Worm (Caenorhabditis elegans) whole organism, L4/young adult: Measurements from ENCODE around the gene frpr-16.

Source experiments
- W03F9.2 ChIP-seq: fragments of 150-350 bp; optimal IDR thresholded peaks from 2 replicates; lab custom pipeline; 2014; ENCODE audit warnings: missing biosample characterization, missing genetic modification characterization
- dao-5 ChIP-seq: sonication (generic microtip); optimal IDR thresholded peaks from 2 replicates; lab custom pipeline; 2016; ENCODE audit warnings: missing genotype, missing genetic modification characterization, moderate library complexity, missing compliant biosample characterization
- him-1 ChIP-seq: sonication (generic microtip); optimal IDR thresholded peaks from 2 replicates; lab custom pipeline; 2016; ENCODE audit warnings: missing genotype, missing genetic modification reagents, missing genetic modification characterization, missing compliant biosample characterization

Gene frpr-16

DNA sequence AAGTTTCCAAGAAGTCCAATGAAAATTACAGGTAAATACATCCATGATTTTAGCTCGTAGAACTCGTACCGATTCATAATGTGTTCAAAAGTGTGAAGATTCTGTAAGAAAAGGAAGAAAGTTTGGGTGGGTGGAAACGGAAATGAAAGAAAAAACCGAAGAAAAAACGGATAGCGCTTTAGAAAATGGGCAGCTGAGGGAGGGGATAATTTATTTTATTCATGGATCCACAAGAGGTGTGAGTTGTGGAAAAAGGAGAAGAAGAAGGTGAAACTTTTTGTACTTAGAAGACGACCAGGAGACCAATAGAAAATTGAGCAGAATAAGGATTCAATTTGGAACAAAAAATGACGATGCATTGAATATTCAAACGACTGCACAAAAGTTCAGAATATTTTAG lies at the start of gene frpr-16:
Gene frpr-16, minus strand, starts transcription at position 101 of the 400 bp plus-strand sequence.
- TF ChIP-seq dao-5 (no peak), him-1 (tag; lab: Kevin White, UChicago) (no peak), W03F9.2 (no peak)

ce11 chrII:6080743-6081142 lies 49.7 kb upstream of the frpr-16 start, which contains the start of gene fbf-1:
TSS of gene fbf-1 (minus strand) at chrII:6080843.
- TF ChIP-seq W03F9.2 (no peak), him-1 (tag; lab: Kevin White, UChicago) (no peak), dao-5 (no peak)

ce11 chrII:6077604-6078003 lies 46.6 kb upstream of the frpr-16 start, which contains the start of gene H12I13.6:
TSS of gene H12I13.6 (plus strand) at chrII:6077904.
- TF ChIP-seq W03F9.2 (no peak), him-1 (tag; lab: Kevin White, UChicago) (no peak), dao-5 (no peak)

DNA sequence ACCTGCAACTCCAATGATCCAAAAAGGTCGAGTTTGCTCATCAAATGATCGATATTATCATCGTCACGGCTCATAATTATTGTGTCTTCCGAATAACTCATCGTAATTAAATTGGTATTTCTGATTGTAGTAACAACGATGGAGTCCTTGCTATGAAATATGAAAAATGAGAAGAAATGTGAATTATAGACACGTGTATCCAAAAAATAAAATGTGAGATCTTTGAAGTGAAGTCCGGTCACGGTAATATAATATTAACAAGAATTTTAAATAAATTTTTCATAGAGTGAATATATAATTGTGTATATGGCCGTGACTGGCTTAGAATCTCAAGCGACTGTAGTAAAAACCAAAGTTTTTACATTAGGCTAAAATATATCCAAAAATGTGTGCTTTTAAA lies 36.1 kb upstream of the frpr-16 start, which contains the start of gene H12I13.1:
Gene H12I13.1, minus strand, starts transcription at position 101 of the 400 bp plus-strand sequence.
- TF ChIP-seq W03F9.2 (no peak), dao-5 (no peak), him-1 (tag; lab: Kevin White, UChicago) (no peak)

- TF ChIP-seq him-1 (tag; lab: Kevin White, UChicago) (peak; percentile 40), dao-5 (no peak), W03F9.2 (peak; percentile 69)
Observed at ce11 chrII:6061495-6061894, 30.5 kb upstream of the frpr-16 start.

DNA sequence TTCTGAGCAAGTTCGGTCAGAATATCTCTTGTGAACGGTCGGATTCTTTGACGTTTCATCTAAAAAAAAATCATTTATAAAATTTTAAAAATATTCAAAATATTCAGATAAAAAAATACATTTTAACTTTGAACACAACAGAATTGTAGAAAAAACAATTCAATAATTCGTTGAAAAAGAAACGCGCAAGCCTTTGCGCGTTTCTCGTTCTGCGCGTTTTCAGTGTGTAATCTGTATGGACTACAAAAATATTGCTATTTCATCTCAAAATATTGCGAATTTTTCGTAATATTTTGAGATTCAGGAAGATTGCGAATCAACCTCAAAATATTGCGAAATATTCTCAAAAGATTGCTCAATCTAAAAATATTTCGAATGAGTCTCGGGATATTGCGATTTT lies 24.9 kb upstream of the frpr-16 start, which contains the start of gene R12C12.7:
Gene R12C12.7, minus strand, starts transcription at position 59 of the 400 bp plus-strand sequence.
- TF ChIP-seq him-1 (tag; lab: Kevin White, UChicago) = no peak
- no peak for TF ChIP-seq W03F9.2
- TF ChIP-seq dao-5 = no peak

- TF ChIP-seq W03F9.2 (no peak), dao-5 (no peak), him-1 (tag; lab: Kevin White, UChicago) (no peak)
Observed at ce11 chrII:6050120-6050519, 19.1 kb upstream of the frpr-16 start, which contains the start of gene gldc-1. TSS of gene gldc-1 (plus strand) at chrII:6050420.

DNA sequence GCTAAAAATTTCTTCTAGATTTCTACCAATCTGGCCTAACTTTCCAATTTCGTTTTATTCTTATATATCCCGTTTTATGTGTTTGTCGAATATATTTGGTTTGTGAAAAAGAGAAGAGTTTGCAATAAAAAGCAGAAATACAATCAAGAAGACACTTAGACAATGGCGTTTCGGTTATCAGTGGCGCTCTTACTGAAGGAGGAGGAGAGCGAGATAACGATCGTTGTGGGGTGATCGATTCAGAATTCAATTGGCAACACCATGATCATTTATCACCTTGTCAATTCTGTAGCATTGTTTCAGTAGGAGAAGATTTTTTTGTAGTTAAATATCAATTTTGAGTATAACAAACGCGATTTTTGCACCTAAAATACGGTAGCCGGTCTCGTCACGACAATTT lies 18.5 kb upstream of the frpr-16 start:
- no peak for TF ChIP-seq him-1 (tag; lab: Kevin White, UChicago)
- no peak for TF ChIP-seq dao-5
- no peak for TF ChIP-seq W03F9.2

DNA sequence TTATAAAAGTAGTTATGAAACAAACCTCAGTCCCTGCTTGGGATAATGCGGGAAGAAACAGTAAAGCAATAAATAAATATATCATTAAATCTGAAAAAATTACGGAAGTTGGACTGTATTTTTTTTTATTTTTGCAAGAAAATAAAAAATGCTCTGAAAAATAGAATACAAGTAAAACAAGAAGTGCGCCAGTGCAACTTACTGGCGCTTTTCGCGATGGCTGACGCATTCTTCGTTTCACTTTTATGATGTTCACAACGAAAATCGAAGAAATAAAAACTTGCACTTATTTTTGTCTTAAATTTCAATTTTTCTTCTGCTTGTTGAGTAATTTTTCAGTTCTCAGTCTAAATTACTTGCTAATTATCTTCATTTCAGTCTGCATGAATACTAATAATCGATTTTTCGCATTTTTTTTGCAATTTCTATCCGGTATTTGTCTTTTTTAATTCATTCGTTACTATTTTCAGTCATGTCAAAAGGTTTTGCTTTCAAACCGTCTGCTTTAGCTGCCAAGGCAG lies 16.7 kb upstream of the frpr-16 start, which contains the start of the genes R12C12.6 and ran-5:
Gene R12C12.6, minus strand, starts transcription at position 229 of the 521 bp plus-strand sequence.
Gene ran-5, plus strand, starts transcription at position 471 of the 521 bp plus-strand sequence.
- peak; percentile 88 for TF ChIP-seq W03F9.2
- peak; percentile 36 for TF ChIP-seq him-1 (tag; lab: Kevin White, UChicago)
- TF ChIP-seq dao-5 = no peak

ce11 chrII:6046023-6046631 lies 15.1 kb upstream of the frpr-16 start:
- TF ChIP-seq W03F9.2 (no peak), him-1 (tag; lab: Kevin White, UChicago) (no peak), dao-5 (no peak)

DNA sequence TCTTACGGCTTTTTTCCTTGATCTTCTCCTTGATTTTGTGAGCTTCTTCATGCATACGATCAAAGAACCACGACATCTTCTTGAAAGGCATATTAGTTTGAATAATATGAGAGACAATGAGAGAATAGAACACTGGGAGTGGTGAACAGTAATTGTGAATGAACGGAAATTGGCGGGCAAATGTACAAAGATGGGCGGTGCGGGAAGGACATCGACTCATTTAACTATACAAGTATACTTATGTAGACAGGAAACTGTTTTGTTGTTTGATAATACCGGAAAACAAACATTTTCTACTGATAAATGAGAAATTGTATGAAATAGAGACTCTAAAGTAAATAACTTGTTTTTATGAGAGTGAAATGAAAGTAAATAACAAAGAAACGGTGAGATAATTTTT lies 14.0 kb upstream of the frpr-16 start, which contains the start of gene R12C12.5:
Gene R12C12.5, minus strand, starts transcription at position 101 of the 400 bp plus-strand sequence.
- TF ChIP-seq him-1 (tag; lab: Kevin White, UChicago) (no peak), dao-5 (no peak), W03F9.2 (no peak)

DNA sequence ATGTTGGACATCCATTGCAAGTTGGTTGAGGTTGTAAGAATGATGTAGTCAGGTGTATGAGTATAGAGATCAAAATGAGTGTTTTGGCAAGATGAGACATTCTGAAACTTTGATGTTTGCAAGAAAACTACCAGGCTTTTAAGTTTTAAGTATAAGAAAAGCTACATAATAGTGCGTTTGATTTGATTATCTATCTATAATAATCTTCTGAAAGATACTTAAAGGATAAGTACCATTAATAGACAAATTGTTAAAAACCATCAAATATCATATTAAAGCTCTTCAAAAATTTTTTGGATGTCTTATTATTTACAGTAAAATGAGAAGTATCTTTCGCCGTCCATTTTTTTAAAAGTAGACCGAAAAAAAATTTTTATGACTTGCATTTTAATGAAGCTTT lies 12.2 kb upstream of the frpr-16 start, which contains the start of gene R12C12.10:
Gene R12C12.10, minus strand, starts transcription at position 101 of the 400 bp plus-strand sequence.
- no peak for TF ChIP-seq dao-5
- no peak for TF ChIP-seq him-1 (tag; lab: Kevin White, UChicago)
- TF ChIP-seq W03F9.2 = no peak

- TF ChIP-seq dao-5 (no peak), W03F9.2 (no peak)
Observed at ce11 chrII:6028594-6029141, 2.3 kb downstream of the frpr-16 start.

DNA sequence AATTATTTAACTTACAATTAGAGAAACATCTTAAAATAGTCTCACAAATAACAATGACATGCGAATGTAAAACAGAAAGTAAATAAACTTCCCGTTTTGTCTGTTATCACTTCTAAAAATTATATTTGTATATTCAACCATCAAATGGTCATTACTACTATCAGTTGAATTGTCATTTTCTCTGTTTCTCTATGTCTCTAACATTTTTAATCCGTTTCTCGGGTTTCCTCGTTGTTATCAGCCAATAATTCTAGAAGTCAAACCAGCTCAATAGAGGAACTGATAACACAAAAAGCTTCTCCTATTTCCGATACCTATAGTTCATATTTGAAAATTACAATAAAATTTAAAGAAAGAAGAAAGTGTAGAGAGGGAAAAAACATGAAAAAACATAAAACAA lies 4.4 kb downstream of the frpr-16 start:
- TF ChIP-seq him-1 (tag; lab: Kevin White, UChicago) = no peak
- TF ChIP-seq W03F9.2 = no peak

DNA sequence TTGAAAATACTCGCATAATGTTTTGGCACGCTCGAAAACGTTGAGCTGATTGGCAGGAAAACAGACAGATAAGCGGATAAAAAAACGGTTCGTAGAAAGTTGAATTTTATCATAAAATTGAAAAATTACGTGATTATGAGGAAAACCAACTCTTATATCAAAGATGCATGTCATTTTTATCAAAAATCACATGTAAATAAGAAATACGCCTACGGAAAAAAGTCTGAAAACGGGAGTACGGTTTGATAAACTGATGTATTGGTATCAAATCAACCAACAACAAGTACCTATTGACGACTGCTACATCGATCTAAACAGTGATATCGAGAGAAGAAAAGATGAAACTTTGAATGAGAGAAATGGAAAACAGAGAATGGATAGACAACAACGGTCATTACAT lies 5.4 kb downstream of the frpr-16 start:
- TF ChIP-seq him-1 (tag; lab: Kevin White, UChicago) (no peak), W03F9.2 (no peak), dao-5 (no peak)
